Worm (Caenorhabditis elegans) whole organism, L2 larva: ENCODE results near the gene rod-1.

ENCODE experiments used
- Y55F3AM.14 ChIP-seq: fragments of 200-800 bp; sonication (Bioruptor generic); optimal IDR thresholded peaks from 2 replicates; lab custom pipeline; 2018; ENCODE audit warnings: mild to moderate bottlenecking, missing genetic modification characterization, missing compliant biosample characterization
- ZK546.5 ChIP-seq: sonication (generic microtip); optimal IDR thresholded peaks from 2 replicates; lab custom pipeline; 2017; ENCODE audit warnings: missing biosample characterization, missing genetic modification characterization
- aly-2 ChIP-seq: fragments of 150-350 bp; optimal IDR thresholded peaks from 2 replicates; lab custom pipeline; 2014; ENCODE audit warnings: missing biosample characterization, missing genetic modification characterization
- ceh-82 ChIP-seq: fragments of 150-350 bp; optimal IDR thresholded peaks from 2 replicates; lab custom pipeline; 2014; ENCODE audit warnings: missing biosample characterization, missing genetic modification characterization
- dmd-4 ChIP-seq: sonication (generic microtip); optimal IDR thresholded peaks from 2 replicates; lab custom pipeline; 2017; ENCODE audit warnings: missing biosample characterization, missing genetic modification characterization
- elt-1 ChIP-seq: fragments of 150-350 bp; optimal IDR thresholded peaks from 2 replicates; lab custom pipeline; 2014; ENCODE audit warnings: missing biosample characterization, missing genetic modification characterization
- lin-39 ChIP-seq: fragments of 150-350 bp; optimal IDR thresholded peaks from 2 replicates; lab custom pipeline; 2014; ENCODE audit warnings: missing biosample characterization, missing genetic modification reagents, missing genetic modification characterization
- nhr-10 ChIP-seq: sonication (generic microtip); optimal IDR thresholded peaks from 2 replicates; lab custom pipeline; 2017; ENCODE audit warnings: missing biosample characterization, missing genetic modification characterization
- nhr-11 ChIP-seq: fragments of 150-350 bp; optimal IDR thresholded peaks from 2 replicates; lab custom pipeline; 2014; ENCODE audit warnings: missing biosample characterization, missing genetic modification characterization
- nhr-12 ChIP-seq: fragments of 150-350 bp; optimal IDR thresholded peaks from 2 replicates; lab custom pipeline; 2014; ENCODE audit warnings: missing biosample characterization, missing genetic modification characterization
- nhr-77 ChIP-seq: fragments of 150-350 bp; optimal IDR thresholded peaks from 2 replicates; lab custom pipeline; 2014; ENCODE audit warnings: missing biosample characterization, missing genetic modification characterization
- skn-1 ChIP-seq: sonication (generic microtip); optimal IDR thresholded peaks from 2 replicates; lab custom pipeline; 2017; ENCODE audit warnings: missing biosample characterization, missing genetic modification characterization
- ztf-1 ChIP-seq: fragments of 200-800 bp; sonication (Bioruptor generic); conservative IDR thresholded peaks from 2 replicates; pipeline ENCODE4 v1.3.6; 2022; ENCODE audit warnings: missing genetic modification characterization, missing compliant biosample characterization
- ztf-4 ChIP-seq: fragments of 150-350 bp; optimal IDR thresholded peaks from 2 replicates; lab custom pipeline; 2014; ENCODE audit warnings: missing biosample characterization, missing genetic modification characterization

- TF ChIP-seq dmd-4 (tag; lab: Kevin White, UChicago) (no peak), ceh-82 (tag; lab: Kevin White, UChicago) (no peak), nhr-12 (tag; lab: Kevin White, UChicago) (no peak), aly-2 (tag; lab: Kevin White, UChicago) (no peak), ZK546.5 (tag; lab: Kevin White, UChicago) (no peak), nhr-10 (tag; lab: Kevin White, UChicago) (no peak), lin-39 (tag; lab: Kevin White, UChicago) (no peak), elt-1 (tag; lab: Kevin White, UChicago) (no peak), ztf-1 (no peak), skn-1 (no peak), ztf-4 (tag; lab: Kevin White, UChicago) (no peak), Y55F3AM.14 (GFP tag; lab: Kevin White, UChicago) (no peak), nhr-77 (no peak), nhr-11 (tag; lab: Kevin White, UChicago) (no peak)
Measured at ce11 chrIV:7497750-7498149, 19.5 kb downstream of the rod-1 start, which contains the start of gene egas-4.
